Fruit fly (Drosophila melanogaster) whole organism, embryonic: ENCODE measurements around the gene CkIIalpha-i3.
A peak's percentile ranks its signal among the peaks of the same experiment; 100 is the strongest.

Experiments
- Blimp-1 ChIP-seq: fragments of 200-800 bp; sonication (Bioruptor generic); optimal IDR thresholded peaks from 3 replicates; lab custom pipeline; 2018; ENCODE audit warnings: missing biosample characterization, missing genetic modification characterization, mild to moderate bottlenecking, moderate library complexity, missing genetic modification reagents
- CG11247 ChIP-seq: fragments of 200-800 bp; sonication (Bioruptor generic); IDR thresholded peaks from 2 replicates; pipeline ENCODE4 v1.3.6; 2022; ENCODE audit warnings: missing biosample characterization, missing genetic modification characterization
- CG12659 ChIP-seq: fragments of 200-800 bp; sonication (Bioruptor generic); optimal IDR thresholded peaks from 3 replicates; lab custom pipeline; 2017; ENCODE audit warnings: mild to moderate bottlenecking, missing biosample characterization, missing genetic modification reagents, missing genetic modification characterization
- CG13296 ChIP-seq: fragments of 200-800 bp; sonication (Bioruptor generic); optimal IDR thresholded peaks from 3 replicates; lab custom pipeline; 2018; ENCODE audit warnings: missing biosample characterization, mild to moderate bottlenecking, missing genetic modification characterization
- CG13424 ChIP-seq: fragments of 200-800 bp; sonication (Bioruptor generic); optimal IDR thresholded peaks from 2 replicates; lab custom pipeline; 2019; ENCODE audit warnings: missing biosample characterization, mild to moderate bottlenecking, missing genetic modification characterization, moderate library complexity
- CG14014 ChIP-seq: fragments of 200-800 bp; sonication (Bioruptor generic); IDR thresholded peaks from 2 replicates; pipeline ENCODE4 v1.3.6; 2022; ENCODE audit warnings: missing biosample characterization, missing genetic modification characterization
- CG15269 ChIP-seq: fragments of 200-800 bp; sonication (Bioruptor generic); optimal IDR thresholded peaks from 2 replicates; lab custom pipeline; 2018; ENCODE audit warnings: missing biosample characterization, mild to moderate bottlenecking, missing genetic modification characterization, moderate library complexity
- CG17361 ChIP-seq: fragments of 200-800 bp; sonication (Bioruptor generic); IDR thresholded peaks from 3 replicates; pipeline ENCODE4 v1.3.6; 2022; ENCODE audit warnings: missing biosample characterization, missing genetic modification characterization
- CG1792 ChIP-seq: fragments of 200-800 bp; sonication (Bioruptor generic); optimal IDR thresholded peaks from 2 replicates; lab custom pipeline; 2016; ENCODE audit warnings: missing biosample characterization, missing genetic modification characterization
- CG18262 ChIP-seq: fragments of 200-800 bp; optimal IDR thresholded peaks from 3 replicates; lab custom pipeline; 2019; ENCODE audit warnings: missing biosample characterization, mild to moderate bottlenecking, missing genetic modification characterization, moderate library complexity
- CG18476 ChIP-seq: fragments of 200-800 bp; sonication (Bioruptor generic); optimal IDR thresholded peaks from 2 replicates; lab custom pipeline; 2016; ENCODE audit warnings: missing biosample characterization, mild to moderate bottlenecking, missing genetic modification characterization
- CG31224 ChIP-seq: fragments of 200-800 bp; sonication (Bioruptor generic); IDR thresholded peaks from 2 replicates; pipeline ENCODE4 v1.3.6; 2022; ENCODE audit warnings: missing biosample characterization, missing genetic modification characterization
- CG32767 ChIP-seq: fragments of 200-800 bp; sonication (Bioruptor generic); IDR thresholded peaks from 2 replicates; pipeline ENCODE4 v1.3.6; 2022; ENCODE audit warnings: missing biosample characterization, missing genetic modification characterization
- CG42726 ChIP-seq: fragments of 200-800 bp; sonication (Bioruptor generic); IDR thresholded peaks from 2 replicates; pipeline ENCODE4 v1.3.6; 2022; ENCODE audit warnings: missing biosample characterization, missing genetic modification characterization; ENCODE audit not compliant: partially characterized antibody
- CG5953 ChIP-seq: fragments of 200-800 bp; sonication (Bioruptor generic); IDR thresholded peaks from 2 replicates; pipeline ENCODE4 v1.3.6; 2022; ENCODE audit warnings: missing biosample characterization, missing genetic modification characterization
- CG8765 ChIP-seq: fragments of 200-800 bp; sonication (Bioruptor generic); IDR thresholded peaks from 2 replicates; pipeline ENCODE4 v1.3.6; 2022; ENCODE audit warnings: missing biosample characterization, missing genetic modification characterization
- CG9215 ChIP-seq: fragments of 200-800 bp; sonication (Bioruptor generic); IDR thresholded peaks from 2 replicates; pipeline ENCODE4 v1.3.6; 2022; ENCODE audit warnings: missing biosample characterization, missing genetic modification characterization
- CoRest ChIP-seq: fragments of 200-800 bp; sonication (Bioruptor generic); optimal IDR thresholded peaks from 3 replicates; lab custom pipeline; 2018; ENCODE audit warnings: missing biosample characterization, mild to moderate bottlenecking, missing genetic modification characterization, moderate library complexity
- Dbx ChIP-seq: fragments of 200-800 bp; sonication (Bioruptor generic); IDR thresholded peaks from 3 replicates; pipeline ENCODE4 v1.3.6; 2022; ENCODE audit warnings: missing biosample characterization, missing genetic modification characterization
- E2f2 ChIP-seq: fragments of 200-800 bp; sonication (Bioruptor generic); IDR thresholded peaks from 2 replicates; pipeline ENCODE4 v1.3.6; 2022; ENCODE audit warnings: missing biosample characterization, missing genetic modification characterization
- H2.0 ChIP-seq: fragments of 200-800 bp; sonication (Bioruptor generic); IDR thresholded peaks from 2 replicates; pipeline ENCODE4 v1.3.6; 2022; ENCODE audit warnings: missing biosample characterization, missing genetic modification characterization
- Hmx ChIP-seq: fragments of 200-800 bp; sonication (Bioruptor generic); optimal IDR thresholded peaks from 2 replicates; lab custom pipeline; 2016; ENCODE audit warnings: missing biosample characterization, missing genetic modification characterization
- Jarid2 ChIP-seq: fragments of 200-800 bp; sonication (Bioruptor generic); optimal IDR thresholded peaks from 3 replicates; lab custom pipeline; 2017; ENCODE audit warnings: mild to moderate bottlenecking, missing biosample characterization, missing genetic modification reagents, missing genetic modification characterization
- Meics ChIP-seq: fragments of 200-800 bp; sonication (Bioruptor generic); optimal IDR thresholded peaks from 2 replicates; lab custom pipeline; 2017; ENCODE audit warnings: missing biosample characterization, mild to moderate bottlenecking, missing genetic modification characterization
- Six4 ChIP-seq: fragments of 200-800 bp; sonication (Bioruptor generic); optimal IDR thresholded peaks from 2 replicates; lab custom pipeline; 2016; ENCODE audit warnings: missing biosample characterization, missing genetic modification characterization
- ap ChIP-seq: fragments of 200-800 bp; sonication (Bioruptor generic); IDR thresholded peaks from 2 replicates; pipeline ENCODE4 v1.3.6; 2022; ENCODE audit warnings: missing biosample characterization, missing genetic modification characterization
- az2 ChIP-seq: fragments of 200-800 bp; sonication (Bioruptor generic); optimal IDR thresholded peaks from 3 replicates; lab custom pipeline; 2016; ENCODE audit warnings: missing biosample characterization, missing genetic modification characterization
- bcd ChIP-seq: fragments of 200-800 bp; sonication (Bioruptor generic); optimal IDR thresholded peaks from 2 replicates; lab custom pipeline; 2017; ENCODE audit warnings: missing biosample characterization, mild to moderate bottlenecking, missing genetic modification characterization
- bsh ChIP-seq, 2 experiments: fragments of 200-800 bp; sonication (Bioruptor generic); optimal IDR thresholded peaks; 2 replicates each; lab custom pipeline; 2017 to 2018; ENCODE audit warnings: mild to moderate bottlenecking in 2 of 2, missing biosample characterization in 2 of 2, missing genetic modification characterization in 2 of 2, moderate library complexity in 1 of 2
- btn ChIP-seq: fragments of 200-800 bp; sonication (Bioruptor generic); optimal IDR thresholded peaks from 2 replicates; lab custom pipeline; 2016; ENCODE audit warnings: missing biosample characterization, missing genetic modification characterization
- caup ChIP-seq: fragments of 200-800 bp; sonication (Bioruptor generic); optimal IDR thresholded peaks from 3 replicates; lab custom pipeline; 2017; ENCODE audit warnings: missing biosample characterization, mild to moderate bottlenecking, missing genetic modification characterization, moderate library complexity; ENCODE audit not compliant: severe bottlenecking
- ci ChIP-seq: fragments of 200-800 bp; sonication (Bioruptor generic); IDR thresholded peaks from 3 replicates; pipeline ENCODE4 v1.3.6; 2022; ENCODE audit warnings: missing biosample characterization, missing genetic modification characterization
- dmrt99B ChIP-seq: fragments of 200-800 bp; sonication (Bioruptor generic); optimal IDR thresholded peaks from 2 replicates; lab custom pipeline; 2018; ENCODE audit warnings: missing biosample characterization, mild to moderate bottlenecking, missing genetic modification characterization, moderate library complexity
- ind ChIP-seq: fragments of 200-800 bp; sonication (Bioruptor generic); optimal IDR thresholded peaks from 3 replicates; lab custom pipeline; 2016; ENCODE audit warnings: missing biosample characterization, missing genetic modification characterization
- jigr1 ChIP-seq: fragments of 200-800 bp; sonication (Bioruptor generic); IDR thresholded peaks from 3 replicates; pipeline ENCODE4 v1.3.6; 2022; ENCODE audit warnings: missing biosample characterization, missing genetic modification characterization
- org-1 ChIP-seq: fragments of 200-800 bp; sonication (Bioruptor generic); optimal IDR thresholded peaks from 2 replicates; lab custom pipeline; 2017; ENCODE audit warnings: missing biosample characterization, missing genetic modification characterization
- pan ChIP-seq, 4 experiments: fragments of >200 bp in 3 of 4; fragments of 200-800 bp in 1 of 4; sonication (Bioruptor generic) in 1 of 4; optimal IDR thresholded peaks in 3 of 4; IDR thresholded peaks in 1 of 4; 2 replicates each; pipeline versions ENCODE4 v1.3.6 to Lab custom; 2017 to 2022; ENCODE audit warnings: missing biosample characterization in 2 of 4, missing genetic modification characterization in 2 of 4, mixed read lengths in 1 of 4
- pnt ChIP-seq: fragments of 200-800 bp; sonication (Bioruptor generic); optimal IDR thresholded peaks from 3 replicates; lab custom pipeline; 2016; ENCODE audit warnings: missing biosample characterization, missing genetic modification characterization
- prd ChIP-seq, 3 experiments: fragments of >200 bp in 2 of 3; fragments of 200-800 bp in 1 of 3; sonication (Bioruptor generic) in 1 of 3; optimal IDR thresholded peaks in 2 of 3; IDR thresholded peaks in 1 of 3; 2 replicates in 2 of 3; 3 replicates in 1 of 3; pipeline versions ENCODE4 v1.3.6 to Lab custom; 2017 to 2022; ENCODE audit warnings: missing biosample characterization in 1 of 3, missing genetic modification characterization in 1 of 3
- sd ChIP-seq: fragments of 200-800 bp; sonication (Bioruptor generic); optimal IDR thresholded peaks from 3 replicates; lab custom pipeline; 2018; ENCODE audit warnings: missing biosample characterization, mild to moderate bottlenecking, missing genetic modification characterization, moderate library complexity
- sob ChIP-seq: fragments of 200-800 bp; sonication (Bioruptor generic); IDR thresholded peaks from 2 replicates; pipeline ENCODE4 v1.3.6; 2022; ENCODE audit warnings: missing biosample characterization, missing genetic modification characterization
- tgo ChIP-seq: fragments of 200-800 bp; sonication (Bioruptor generic); IDR thresholded peaks from 3 replicates; pipeline ENCODE4 v1.3.6; 2022; ENCODE audit warnings: missing biosample characterization, missing genetic modification characterization
- tin ChIP-seq: fragments of 200-800 bp; sonication (Bioruptor generic); optimal IDR thresholded peaks from 3 replicates; lab custom pipeline; 2016; ENCODE audit warnings: missing biosample characterization, missing genetic modification characterization
- twi ChIP-seq: fragments of 200-800 bp; optimal IDR thresholded peaks from 2 replicates; lab custom pipeline; 2019; ENCODE audit warnings: missing biosample characterization, mild to moderate bottlenecking, missing genetic modification characterization, moderate library complexity
- unpg ChIP-seq: fragments of 200-800 bp; sonication (Bioruptor generic); optimal IDR thresholded peaks from 3 replicates; lab custom pipeline; 2018; ENCODE audit warnings: missing biosample characterization, mild to moderate bottlenecking, missing genetic modification characterization, moderate library complexity
- usp ChIP-seq: fragments of >200 bp; optimal IDR thresholded peaks from 2 replicates; lab custom pipeline; 2017; ENCODE audit warnings: missing biosample characterization, missing genetic modification characterization
- wdn ChIP-seq: fragments of 200-800 bp; sonication (Bioruptor generic); IDR thresholded peaks from 2 replicates; pipeline ENCODE4 v1.3.6; 2022; ENCODE audit warnings: missing biosample characterization, missing genetic modification characterization

CkIIalpha-i3 gene

DNA sequence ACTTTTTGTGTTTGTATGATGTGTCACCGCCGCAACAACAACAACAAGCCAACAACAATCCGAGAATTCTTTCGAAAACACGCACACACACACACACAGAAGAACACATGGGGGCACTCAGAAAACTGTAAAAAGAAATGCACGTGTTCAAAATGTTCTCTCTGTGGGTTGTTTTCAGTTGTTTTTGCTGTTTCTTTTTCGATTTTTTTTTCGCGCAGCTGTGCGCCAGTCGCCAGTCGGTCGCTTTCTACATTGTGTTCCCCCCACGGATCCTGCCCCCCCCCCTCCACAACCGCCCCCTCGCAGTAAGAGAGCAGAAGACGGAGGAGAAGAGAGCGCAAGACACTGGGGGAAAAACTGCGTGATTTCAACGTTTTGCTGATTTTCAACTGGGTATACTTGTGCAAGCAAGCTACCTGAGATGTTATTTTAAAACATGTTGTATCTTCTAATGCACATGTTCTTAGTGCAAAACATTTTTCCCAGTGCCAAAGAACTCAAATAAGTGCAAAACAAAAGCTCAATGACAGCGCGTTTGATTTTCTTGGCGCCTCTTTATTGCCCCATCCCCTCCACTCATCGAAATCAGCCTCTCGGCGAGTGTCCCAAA is 41.2 kb upstream of the CkIIalpha-i3 start (continued):
- 0 out of 2 replicates have a peak, but pooled peaks have one; percentile 9 for TF ChIP-seq E2f2 (GFP tag; lab: Robert Waterston, UW)
- peak; percentile 38 for TF ChIP-seq ind
- peak; percentile 49 for TF ChIP-seq CG15269 (tag; lab: Kevin White, UChicago)
- TF ChIP-seq CG1792 (GFP tag; lab: Kevin White, UChicago) = no peak
- TF ChIP-seq bcd (GFP tag; lab: Kevin White, UChicago) = peak; percentile 3
- TF ChIP-seq CG8765 (GFP tag; lab: Robert Waterston, UW) = peak; percentile 22; the same call in 1 of the 2 replicates
- 0 out of 2 replicates have a peak, but pooled peaks have one; percentile 24 for TF ChIP-seq CG5953 (GFP tag; lab: Robert Waterston, UW)
- peak; percentile 18 for TF ChIP-seq caup
- TF ChIP-seq usp (GFP tag; lab: Kevin White, UChicago) = no peak
- peak; percentile 12 for TF ChIP-seq org-1 (GFP tag; lab: Kevin White, UChicago)
- peak; percentile 38; the same call in 1 of the 2 replicates for TF ChIP-seq CG31224
- TF ChIP-seq CG14014 (GFP tag; lab: Robert Waterston, UW) = peak; percentile 42; the same call in 1 of the 2 replicates
- peak; percentile 34 for TF ChIP-seq Meics (GFP tag; lab: Kevin White, UChicago)
- TF ChIP-seq CG18476 (GFP tag; lab: Kevin White, UChicago) = no peak
- TF ChIP-seq bsh (GFP tag; optimal IDR thresholded peaks at IDR 0.05; lab: Kevin White, UChicago) = peak; percentile 5 to 19
- peak; percentile 35 for TF ChIP-seq sd
- 0 out of 2 replicates have a peak, but pooled peaks have one; percentile 7 for TF ChIP-seq ap (GFP tag; lab: Robert Waterston, UW)
- no peak for TF ChIP-seq CG42726 (GFP tag; lab: Robert Waterston, UW)
- TF ChIP-seq unpg (GFP tag; lab: Kevin White, UChicago) = peak; percentile 4
- TF ChIP-seq CG32767 = peak; percentile 34; the same call in 1 of the 2 replicates
- 0 out of 3 replicates have a peak, but pooled peaks have one; percentile 36 for TF ChIP-seq CG17361 (GFP tag; lab: Robert Waterston, UW)
- TF ChIP-seq Jarid2 (GFP tag; lab: Kevin White, UChicago) = peak; percentile 14
- peak; percentile 38 for TF ChIP-seq dmrt99B (tag; lab: Kevin White, UChicago)
- peak; percentile 8 for TF ChIP-seq CG18262 (tag; lab: Kevin White, UChicago)
- TF ChIP-seq Hmx (GFP tag; lab: Kevin White, UChicago) = no peak
- TF ChIP-seq tin (GFP tag; lab: Kevin White, UChicago) = no peak
- TF ChIP-seq CG13424 (tag; lab: Kevin White, UChicago) = peak; percentile 20
- TF ChIP-seq jigr1 (GFP tag; lab: Robert Waterston, UW) = no peak
- peak; percentile 8 for TF ChIP-seq CG13296
- TF ChIP-seq CG11247 (GFP tag; lab: Robert Waterston, UW) = peak; percentile 39; the same call in 1 of the 2 replicates
- TF ChIP-seq az2 (GFP tag; lab: Kevin White, UChicago) = no peak
- peak; percentile 66; the same call in 1 of the 2 replicates for TF ChIP-seq sob
- 0 out of 3 replicates have a peak, but pooled peaks have one; percentile 22 for TF ChIP-seq Dbx (GFP tag; lab: Robert Waterston, UW)
- peak; percentile 62; the same call in 1 of the 2 replicates for TF ChIP-seq wdn
- peak; percentile 11 for TF ChIP-seq CoRest (tag; lab: Kevin White, UChicago)
- peak; percentile 67 for TF ChIP-seq twi (tag; lab: Kevin White, UChicago)
- no peak for TF ChIP-seq Six4 (GFP tag; lab: Kevin White, UChicago)
- peak; percentile 47; the same call in 1 of the 2 replicates for TF ChIP-seq H2.0 (GFP tag; lab: Robert Waterston, UW)
- no peak for TF ChIP-seq btn (GFP tag; lab: Kevin White, UChicago)
- TF ChIP-seq CG9215 (GFP tag; lab: Robert Waterston, UW) = peak; percentile 40; the same call in 1 of the 2 replicates
- no peak for TF ChIP-seq pnt (GFP tag; lab: Kevin White, UChicago)
- TF ChIP-seq CG12659 = peak; percentile 25
- peak; percentile 55; the same call in 2 of the 3 replicates for TF ChIP-seq tgo (GFP tag; lab: Robert Waterston, UW)
- peak; percentile 0 for TF ChIP-seq Blimp-1 (GFP tag; lab: Kevin White, UChicago)
- TF ChIP-seq ci (GFP tag; lab: Robert Waterston, UW) = 0 out of 3 replicates have a peak, but pooled peaks have one; percentile 51
- no peak for TF ChIP-seq pan (optimal IDR thresholded peaks at IDR 0.05; lab: Kevin White, UChicago)
- peak in 1 of 2 experiments; percentile 63 for TF ChIP-seq pan (GFP tag; optimal IDR thresholded peaks at IDR 0.05 in 1 of 2, IDR thresholded peaks at IDR 0.05 in 1 of 2)
- no peak for TF ChIP-seq prd (optimal IDR thresholded peaks at IDR 0.05; lab: Kevin White, UChicago)
- peak; percentile 58; the same call in 2 of the 3 replicates for TF ChIP-seq prd (GFP tag; IDR thresholded peaks at IDR 0.05; lab: Robert Waterston, UW)
